Worm (Caenorhabditis elegans) whole organism, midembryonic: ENCODE measurements around the gene T27A10.2.

ENCODE experiments used
- T22C8.4 ChIP-seq: fragments of 200-800 bp; sonication (Bioruptor generic); IDR thresholded peaks from 2 replicates; pipeline ENCODE4 v1.3.6; 2022; ENCODE audit warnings: missing genetic modification characterization, missing compliant biosample characterization
- cog-1 ChIP-seq: sonication (generic microtip); optimal IDR thresholded peaks from 2 replicates; lab custom pipeline; 2016; ENCODE audit warnings: missing genetic modification characterization, missing compliant biosample characterization
- flt-1 ChIP-seq: fragments of 200-800 bp; sonication (Bioruptor generic); IDR thresholded peaks from 2 replicates; pipeline ENCODE4 v1.3.6; 2022; ENCODE audit warnings: missing genetic modification characterization, missing compliant biosample characterization
- klf-2 ChIP-seq: fragments of 200-800 bp; sonication (Bioruptor generic); conservative IDR thresholded peaks from 2 replicates; pipeline ENCODE4 v1.3.6; 2022; ENCODE audit warnings: missing genetic modification reagents, missing genetic modification characterization, missing compliant biosample characterization
- med-1 ChIP-seq: sonication (generic microtip); optimal IDR thresholded peaks from 2 replicates; lab custom pipeline; 2017; ENCODE audit warnings: missing genetic modification characterization, mild to moderate bottlenecking, missing compliant biosample characterization, antibody characterized with exemption, missing genetic modification reagents; ENCODE audit not compliant: insufficient read depth
- ref-1 ChIP-seq: fragments of 200-800 bp; sonication (Bioruptor generic); conservative IDR thresholded peaks from 2 replicates; pipeline ENCODE4 v1.3.6; 2022; ENCODE audit warnings: missing genetic modification reagents, missing genetic modification characterization, missing compliant biosample characterization
- tab-1 ChIP-seq: fragments of 200-800 bp; sonication (Bioruptor generic); IDR thresholded peaks from 2 replicates; pipeline ENCODE4 v1.3.6; 2022; ENCODE audit warnings: missing genetic modification characterization, missing compliant biosample characterization

DNA sequence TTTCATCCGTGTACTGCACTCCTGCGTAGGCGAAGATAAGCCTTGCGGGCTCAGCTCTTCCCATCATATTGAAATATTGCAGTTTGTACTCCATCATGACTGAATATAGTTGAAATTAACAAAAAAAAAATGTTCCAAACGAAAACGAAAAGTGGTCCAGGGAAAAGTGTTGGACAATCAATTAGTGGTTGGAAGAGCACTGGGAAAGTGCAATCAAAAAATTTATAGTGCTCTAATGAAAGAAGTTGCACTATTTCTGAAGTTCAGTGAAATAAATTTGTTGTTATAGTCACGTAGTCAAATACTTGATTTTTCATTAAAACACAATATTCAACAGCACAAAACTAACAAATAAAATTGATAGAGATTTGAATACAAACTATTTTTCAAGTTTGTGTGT, 47.9 kb downstream of the T27A10.2 start, which contains the start of gene gst-11:
- no peak for TF ChIP-seq cog-1
- TF ChIP-seq klf-2 (GFP tag; lab: Robert Waterston, UW): no peak
- TF ChIP-seq med-1 (GFP tag; lab: Kevin White, UChicago): no peak
- no peak for TF ChIP-seq tab-1 (GFP tag; lab: Robert Waterston, UW)
- TF ChIP-seq flt-1: no peak
- TF ChIP-seq T22C8.4 (GFP tag; lab: Robert Waterston, UW): no peak
- no peak for TF ChIP-seq ref-1 (GFP tag; lab: Robert Waterston, UW)
